Fruit fly (Drosophila melanogaster) whole organism, prepupa: ENCODE results near the gene CG46458.

Experiments used
- Blimp-1 ChIP-seq: fragments of 200-800 bp; sonication (Bioruptor generic); optimal IDR thresholded peaks from 3 replicates; lab custom pipeline; 2017; ENCODE audit warnings: missing biosample characterization, missing genetic modification characterization, mild to moderate bottlenecking, moderate library complexity, missing genetic modification reagents
- CG10631 ChIP-seq: fragments of 200-800 bp; sonication (Bioruptor generic); optimal IDR thresholded peaks from 2 replicates; lab custom pipeline; 2016; ENCODE audit warnings: missing biosample characterization, missing genetic modification characterization
- CG11762 ChIP-seq: fragments of 200-800 bp; sonication (Bioruptor generic); optimal IDR thresholded peaks from 3 replicates; lab custom pipeline; 2016; ENCODE audit warnings: missing biosample characterization, missing genetic modification characterization; ENCODE audit not compliant: insufficient read depth
- CG15336 ChIP-seq: fragments of 200-800 bp; sonication (Bioruptor generic); IDR thresholded peaks from 2 replicates; pipeline ENCODE4 v1.3.6; 2022; ENCODE audit warnings: missing biosample characterization, missing genetic modification characterization
- CG16779 ChIP-seq: fragments of 200-800 bp; sonication (Bioruptor generic); optimal IDR thresholded peaks from 3 replicates; lab custom pipeline; 2017; ENCODE audit warnings: missing biosample characterization, mild to moderate bottlenecking, missing genetic modification characterization
- CG31627 ChIP-seq: fragments of 200-800 bp; sonication (Bioruptor generic); optimal IDR thresholded peaks from 3 replicates; lab custom pipeline; 2016; ENCODE audit warnings: missing biosample characterization, missing genetic modification characterization
- CG32006 ChIP-seq: fragments of 200-800 bp; sonication (Bioruptor generic); optimal IDR thresholded peaks from 3 replicates; lab custom pipeline; 2017; ENCODE audit warnings: missing biosample characterization, mild to moderate bottlenecking, missing genetic modification characterization
- CG34406 ChIP-seq: fragments of 200-800 bp; sonication (Bioruptor generic); optimal IDR thresholded peaks from 3 replicates; lab custom pipeline; 2016; ENCODE audit warnings: missing biosample characterization, missing genetic modification characterization
- CG3919 ChIP-seq: fragments of 200-800 bp; sonication (Bioruptor generic); optimal IDR thresholded peaks from 3 replicates; lab custom pipeline; 2016; ENCODE audit warnings: missing biosample characterization, missing genetic modification characterization
- CG6163 ChIP-seq: fragments of 200-800 bp; sonication (Bioruptor generic); IDR thresholded peaks from 3 replicates; pipeline ENCODE4 v1.3.6; 2022; ENCODE audit warnings: missing biosample characterization, missing genetic modification characterization
- CG6276 ChIP-seq: fragments of 200-800 bp; sonication (Bioruptor generic); optimal IDR thresholded peaks from 2 replicates; lab custom pipeline; 2017; ENCODE audit warnings: missing biosample characterization, mild to moderate bottlenecking, missing genetic modification characterization
- CG6792 ChIP-seq: fragments of 200-800 bp; sonication (Bioruptor generic); optimal IDR thresholded peaks from 3 replicates; lab custom pipeline; 2016; ENCODE audit warnings: missing biosample characterization, missing genetic modification characterization
- CG6808 ChIP-seq: fragments of 200-800 bp; sonication (Bioruptor generic); optimal IDR thresholded peaks from 3 replicates; lab custom pipeline; 2017; ENCODE audit warnings: missing biosample characterization, missing genetic modification characterization, mild to moderate bottlenecking, moderate library complexity, missing genetic modification reagents
- CG7368 ChIP-seq: fragments of 200-800 bp; sonication (Bioruptor generic); optimal IDR thresholded peaks from 3 replicates; lab custom pipeline; 2016; ENCODE audit warnings: missing biosample characterization, missing genetic modification characterization
- Eip75B ChIP-seq: fragments of 200-800 bp; sonication (Bioruptor generic); optimal IDR thresholded peaks from 3 replicates; lab custom pipeline; 2016; ENCODE audit warnings: missing biosample characterization, missing genetic modification characterization
- Eip78C ChIP-seq: fragments of 200-800 bp; sonication (Bioruptor generic); peaks from one replicate; lab custom pipeline; 2016; ENCODE audit warnings: missing biosample characterization, missing genetic modification characterization
- Eip93F ChIP-seq: fragments of 200-800 bp; sonication (Bioruptor generic); optimal IDR thresholded peaks from 2 replicates; lab custom pipeline; 2016; ENCODE audit warnings: missing biosample characterization, mild to moderate bottlenecking, missing genetic modification characterization
- Ets21C ChIP-seq: fragments of 200-800 bp; sonication (Bioruptor generic); optimal IDR thresholded peaks from 3 replicates; lab custom pipeline; 2016; ENCODE audit warnings: missing biosample characterization, missing genetic modification characterization
- Ets96B ChIP-seq: fragments of 200-800 bp; optimal IDR thresholded peaks from 2 replicates; lab custom pipeline; 2019; ENCODE audit warnings: missing biosample characterization, mild to moderate bottlenecking, missing genetic modification characterization, moderate library complexity
- Hr38 ChIP-seq: sonication (Bioruptor generic); optimal IDR thresholded peaks from 2 replicates; lab custom pipeline; 2016; ENCODE audit warnings: missing biosample characterization, missing genetic modification characterization
- Hr39 ChIP-seq: fragments of 200-800 bp; sonication (Bioruptor generic); optimal IDR thresholded peaks from 2 replicates; lab custom pipeline; 2016; ENCODE audit warnings: missing biosample characterization, missing genetic modification characterization
- Hr4 ChIP-seq: fragments of 200-800 bp; sonication (Bioruptor generic); optimal IDR thresholded peaks from 3 replicates; lab custom pipeline; 2016; ENCODE audit warnings: missing biosample characterization, missing genetic modification characterization
- Met ChIP-seq: fragments of 200-800 bp; sonication (Bioruptor generic); optimal IDR thresholded peaks from 3 replicates; lab custom pipeline; 2016; ENCODE audit warnings: missing biosample characterization, missing genetic modification characterization
- OdsH ChIP-seq: fragments of 200-800 bp; sonication (Bioruptor generic); optimal IDR thresholded peaks from 3 replicates; lab custom pipeline; 2016; ENCODE audit warnings: missing biosample characterization, missing genetic modification characterization
- Smox ChIP-seq: fragments of 200-800 bp; sonication (Bioruptor generic); optimal IDR thresholded peaks from 3 replicates; lab custom pipeline; 2016; ENCODE audit warnings: missing biosample characterization, missing genetic modification characterization
- Sox102F ChIP-seq: fragments of 200-800 bp; sonication (Bioruptor generic); optimal IDR thresholded peaks from 2 replicates; lab custom pipeline; 2016; ENCODE audit warnings: missing biosample characterization, mild to moderate bottlenecking, missing genetic modification characterization
- Sox14 ChIP-seq: fragments of 200-800 bp; sonication (Bioruptor generic); optimal IDR thresholded peaks from 3 replicates; lab custom pipeline; 2016; ENCODE audit warnings: missing biosample characterization, missing genetic modification characterization
- achi ChIP-seq: fragments of 200-800 bp; sonication (Bioruptor generic); optimal IDR thresholded peaks from 3 replicates; lab custom pipeline; 2016; ENCODE audit warnings: missing biosample characterization, missing genetic modification characterization
- acj6 ChIP-seq: fragments of 200-800 bp; sonication (Bioruptor generic); optimal IDR thresholded peaks from 3 replicates; lab custom pipeline; 2016; ENCODE audit warnings: missing biosample characterization, missing genetic modification characterization
- cyc ChIP-seq: fragments of 200-800 bp; sonication (Bioruptor generic); optimal IDR thresholded peaks from 3 replicates; lab custom pipeline; 2016; ENCODE audit warnings: missing biosample characterization, missing genetic modification characterization
- eg ChIP-seq: fragments of 200-800 bp; sonication (Bioruptor generic); IDR thresholded peaks from 3 replicates; pipeline ENCODE4 v1.3.6; 2022; ENCODE audit warnings: missing biosample characterization, missing genetic modification characterization
- esn ChIP-seq: fragments of 200-800 bp; sonication (Bioruptor generic); optimal IDR thresholded peaks from 2 replicates; lab custom pipeline; 2016; ENCODE audit warnings: missing biosample characterization, mild to moderate bottlenecking, missing genetic modification characterization, moderate library complexity
- fkh ChIP-seq: fragments of 200-800 bp; sonication (Bioruptor generic); optimal IDR thresholded peaks from 3 replicates; lab custom pipeline; 2017; ENCODE audit warnings: missing biosample characterization, mild to moderate bottlenecking, missing genetic modification characterization, moderate library complexity
- lz ChIP-seq: fragments of 200-800 bp; sonication (Bioruptor generic); optimal IDR thresholded peaks from 3 replicates; lab custom pipeline; 2016; ENCODE audit warnings: missing biosample characterization, missing genetic modification characterization
- net ChIP-seq: fragments of 200-800 bp; sonication (Bioruptor generic); optimal IDR thresholded peaks from 3 replicates; lab custom pipeline; 2016; ENCODE audit warnings: missing biosample characterization, missing genetic modification characterization
- pdm3 ChIP-seq: fragments of 200-800 bp; sonication (Bioruptor generic); optimal IDR thresholded peaks from 3 replicates; lab custom pipeline; 2016; ENCODE audit warnings: missing biosample characterization, missing genetic modification characterization
- salr ChIP-seq, 2 experiments: fragments of 200-800 bp; sonication (Bioruptor generic); optimal IDR thresholded peaks; 3 replicates each; lab custom pipeline; 2016 to 2018; ENCODE audit warnings: missing biosample characterization in 2 of 2, missing genetic modification characterization in 2 of 2, mild to moderate bottlenecking in 1 of 2
- spab ChIP-seq: fragments of 200-800 bp; sonication (Bioruptor generic); optimal IDR thresholded peaks from 2 replicates; lab custom pipeline; 2017; ENCODE audit warnings: missing biosample characterization, mild to moderate bottlenecking, missing genetic modification characterization, missing genetic modification reagents
- ss ChIP-seq, 2 experiments: fragments of 200-800 bp; sonication (Bioruptor generic); optimal IDR thresholded peaks; 2 replicates in 1 of 2; 3 replicates in 1 of 2; lab custom pipeline; 2017 to 2018; ENCODE audit warnings: mild to moderate bottlenecking in 2 of 2, missing biosample characterization in 2 of 2, missing genetic modification characterization in 2 of 2, moderate library complexity in 1 of 2
- svp ChIP-seq: fragments of 200-800 bp; sonication (Bioruptor generic); peaks from one replicate; lab custom pipeline; 2016; ENCODE audit warnings: missing biosample characterization, missing genetic modification characterization
- topi ChIP-seq: fragments of 200-800 bp; sonication (Bioruptor generic); optimal IDR thresholded peaks from 3 replicates; lab custom pipeline; 2016; ENCODE audit warnings: missing biosample characterization, missing genetic modification characterization
- vri ChIP-seq: fragments of 200-800 bp; sonication (Bioruptor generic); optimal IDR thresholded peaks from 3 replicates; lab custom pipeline; 2016; ENCODE audit warnings: missing biosample characterization, mild to moderate bottlenecking, missing genetic modification characterization

CG46458 gene

DNA sequence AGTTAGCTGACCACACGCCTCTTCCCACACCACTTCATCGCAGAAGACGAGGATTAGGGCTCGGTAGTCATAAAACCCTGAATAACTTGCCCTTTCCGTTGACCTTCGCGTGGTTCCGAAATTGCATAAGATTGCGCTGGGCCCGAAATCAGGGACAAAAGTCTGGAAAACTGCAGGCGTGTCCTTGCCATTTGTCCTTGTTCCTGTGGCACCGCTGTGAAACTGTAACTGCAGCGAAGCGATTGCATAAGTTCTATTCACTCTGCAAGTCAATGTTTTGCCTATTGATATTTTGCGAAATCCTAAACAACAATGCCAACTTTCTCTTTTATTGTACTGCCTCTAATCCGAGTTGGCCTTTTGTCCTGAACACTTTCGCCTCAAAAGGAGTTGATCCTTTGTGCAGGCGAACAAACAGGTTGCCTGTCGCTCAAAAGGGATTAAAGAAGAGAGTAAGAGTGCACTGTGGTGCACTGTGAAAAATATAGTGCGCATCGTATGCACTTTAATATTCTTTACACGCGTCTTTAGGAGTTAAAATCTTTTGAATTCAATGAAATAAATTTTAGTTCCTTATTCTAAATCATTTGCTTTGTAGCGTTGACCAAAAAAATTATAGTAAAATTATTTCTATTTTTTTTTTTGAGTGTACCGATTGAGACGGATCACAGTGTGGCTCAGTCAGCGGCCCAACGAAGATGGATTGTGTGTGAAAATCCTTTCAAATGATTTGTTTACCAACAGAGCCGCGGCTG lies 9.0 kb downstream of the CG46458 start (continued):
- peak; percentile 8 for TF ChIP-seq topi (GFP tag; lab: Kevin White, UChicago)
- no peak for TF ChIP-seq spab (GFP tag; lab: Kevin White, UChicago)
- TF ChIP-seq CG10631 (GFP tag; lab: Kevin White, UChicago): peak; percentile 12
- peak; percentile 74 for TF ChIP-seq svp
- TF ChIP-seq Hr4 (GFP tag; lab: Kevin White, UChicago): peak; percentile 23
- TF ChIP-seq net (GFP tag; lab: Kevin White, UChicago): no peak
- TF ChIP-seq CG31627 (GFP tag; lab: Kevin White, UChicago): no peak
- no peak for TF ChIP-seq fkh
- TF ChIP-seq salr (GFP tag; optimal IDR thresholded peaks at IDR 0.05; lab: Kevin White, UChicago): no peak
- peak; percentile 10 for TF ChIP-seq CG3919 (GFP tag; lab: Kevin White, UChicago)
- TF ChIP-seq CG32006 (GFP tag; lab: Kevin White, UChicago): peak; percentile 23
- peak; percentile 64 for TF ChIP-seq Eip78C (GFP tag; lab: Kevin White, UChicago)
- TF ChIP-seq OdsH (GFP tag; lab: Kevin White, UChicago): no peak
- TF ChIP-seq CG6163 (GFP tag; lab: Robert Waterston, UW): 0 out of 3 replicates have a peak, but pooled peaks have one; percentile 13
- TF ChIP-seq CG11762 (GFP tag; lab: Kevin White, UChicago): no peak
- peak; percentile 37 for TF ChIP-seq achi
- no peak for TF ChIP-seq Eip93F (GFP tag; lab: Kevin White, UChicago)
- TF ChIP-seq CG15336 (GFP tag; lab: Robert Waterston, UW): no peak
- no peak for TF ChIP-seq Hr38
- TF ChIP-seq pdm3 (GFP tag; lab: Kevin White, UChicago): peak; percentile 6
- TF ChIP-seq CG6808: no peak
- TF ChIP-seq CG16779: no peak
- peak; percentile 1 for TF ChIP-seq CG34406 (GFP tag; lab: Kevin White, UChicago)
- TF ChIP-seq Sox14: peak; percentile 25
- peak; percentile 47 for TF ChIP-seq esn (GFP tag; lab: Kevin White, UChicago)
- peak; percentile 8 for TF ChIP-seq acj6 (GFP tag; lab: Kevin White, UChicago)
- TF ChIP-seq eg (GFP tag; lab: Robert Waterston, UW): no peak
- TF ChIP-seq Smox (GFP tag; lab: Kevin White, UChicago): peak; percentile 7
- TF ChIP-seq, all 60 proteins: peak for 20

DNA sequence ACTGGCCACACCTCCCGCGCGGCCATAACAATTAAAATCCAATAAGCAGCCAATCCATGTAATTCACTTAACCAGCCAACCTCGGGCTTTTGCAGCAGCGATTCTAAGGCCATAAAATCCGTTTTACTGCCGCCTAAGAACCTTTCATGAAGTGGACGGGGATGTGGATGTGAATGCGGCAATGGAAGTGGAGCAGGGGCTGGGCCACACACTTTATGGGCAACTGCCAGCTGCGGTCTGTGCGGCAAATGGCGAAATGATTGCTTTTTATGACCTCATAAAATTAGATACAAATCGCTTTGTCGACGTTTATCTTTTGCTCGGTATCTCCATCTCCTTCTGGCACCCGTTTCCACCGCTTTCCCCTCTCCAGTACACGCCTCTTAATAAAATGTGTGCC lies 13.2 kb downstream of the CG46458 start:
- no peak for TF ChIP-seq CG6276 (GFP tag; lab: Kevin White, UChicago)
- no peak for TF ChIP-seq CG34406 (GFP tag; lab: Kevin White, UChicago)
- peak; percentile 26 for TF ChIP-seq svp
- TF ChIP-seq net (GFP tag; lab: Kevin White, UChicago): no peak
- TF ChIP-seq fkh: no peak
- TF ChIP-seq, all 60 proteins: peak for 1

- TF ChIP-seq cyc (GFP tag; lab: Kevin White, UChicago) (peak; percentile 56), Ets96B (tag; lab: Kevin White, UChicago) (peak; percentile 25), Smox (GFP tag; lab: Kevin White, UChicago) (peak; percentile 47), esn (GFP tag; lab: Kevin White, UChicago) (peak; percentile 66), svp (peak; percentile 82), fkh (no peak), CG3919 (GFP tag; lab: Kevin White, UChicago) (peak; percentile 11), Eip78C (GFP tag; lab: Kevin White, UChicago) (peak; percentile 58), Ets21C (GFP tag; lab: Kevin White, UChicago) (peak; percentile 14), Eip75B (GFP tag; lab: Kevin White, UChicago) (peak; percentile 17), CG6276 (GFP tag; lab: Kevin White, UChicago) (no peak), achi (peak; percentile 4), topi (GFP tag; lab: Kevin White, UChicago) (peak; percentile 59), vri (GFP tag; lab: Kevin White, UChicago) (peak; percentile 8), Met (GFP tag; lab: Kevin White, UChicago) (peak; percentile 55), Hr39 (GFP tag; lab: Kevin White, UChicago) (peak; percentile 20), acj6 (GFP tag; lab: Kevin White, UChicago) (peak; percentile 16), Sox102F (GFP tag; lab: Kevin White, UChicago) (peak; percentile 30), CG6792 (peak; percentile 7), spab (GFP tag; lab: Kevin White, UChicago) (no peak), CG31627 (GFP tag; lab: Kevin White, UChicago) (peak; percentile 30), eg (GFP tag; lab: Robert Waterston, UW) (no peak), lz (GFP tag; lab: Kevin White, UChicago) (peak; percentile 41), CG10631 (GFP tag; lab: Kevin White, UChicago) (peak; percentile 24), CG6163 (GFP tag; lab: Robert Waterston, UW) (peak; percentile 42; the same call in 1 of the 3 replicates), Blimp-1 (GFP tag; lab: Kevin White, UChicago) (no peak), ss (GFP tag; optimal IDR thresholded peaks at IDR 0.05; lab: Kevin White, UChicago) (no peak), CG7368 (no peak)
Measured at dm6 chr3R:6939654-6940053, 18.5 kb downstream of the CG46458 start.
